Worm (Caenorhabditis elegans) whole organism, L3 larva: ENCODE measurements around the gene unc-103.

Source experiments
- nfya-1 ChIP-seq: sonication (generic microtip); optimal IDR thresholded peaks from 2 replicates; lab custom pipeline; 2017; ENCODE audit warnings: missing genetic modification characterization, mild to moderate bottlenecking, missing compliant biosample characterization, antibody characterized with exemption, moderate library complexity; ENCODE audit not compliant: insufficient read depth
- nhr-11 ChIP-seq: fragments of 150-350 bp; optimal IDR thresholded peaks from 2 replicates; lab custom pipeline; 2014; ENCODE audit warnings: missing biosample characterization, missing genetic modification characterization
- pha-4 ChIP-seq: fragments of 150-350 bp; optimal IDR thresholded peaks from 2 replicates; lab custom pipeline; 2014; ENCODE audit warnings: missing biosample characterization, missing genetic modification reagents, missing genetic modification characterization
- snpc-4 ChIP-seq: fragments of 150-350 bp; optimal IDR thresholded peaks from 2 replicates; lab custom pipeline; 2014; ENCODE audit warnings: missing biosample characterization, missing genetic modification characterization
- zag-1 ChIP-seq: fragments of 150-350 bp; optimal IDR thresholded peaks from 2 replicates; lab custom pipeline; 2014; ENCODE audit warnings: missing biosample characterization, missing genetic modification characterization
- ztf-11 ChIP-seq: fragments of 150-350 bp; optimal IDR thresholded peaks from 2 replicates; lab custom pipeline; 2014; ENCODE audit warnings: missing biosample characterization, missing genetic modification characterization

ce11 chrIII:4134059-4134458 lies 18.9 kb downstream of the unc-103 start:
- no peak for TF ChIP-seq ztf-11 (tag; lab: Kevin White, UChicago)
- no peak for TF ChIP-seq nfya-1 (tag; lab: Kevin White, UChicago)
- no peak for TF ChIP-seq nhr-11 (tag; lab: Kevin White, UChicago)
- TF ChIP-seq snpc-4 (tag; lab: Kevin White, UChicago) = no peak
- TF ChIP-seq pha-4 (tag; lab: Kevin White, UChicago) = no peak
- TF ChIP-seq zag-1 = no peak
